Worm (Caenorhabditis elegans) whole organism, early embryonic: ENCODE data around the gene K01A12.2.

Source experiments
- F13C5.2 ChIP-seq: sonication (generic microtip); optimal IDR thresholded peaks from 2 replicates; lab custom pipeline; 2017; ENCODE audit warnings: mild to moderate bottlenecking, missing genetic modification characterization, inconsistent platforms, missing compliant biosample characterization
- aly-1 ChIP-seq: sonication (generic microtip); optimal IDR thresholded peaks from 2 replicates; lab custom pipeline; 2016; ENCODE audit warnings: missing genetic modification characterization, missing compliant biosample characterization
- ama-1 ChIP-seq: fragments of 150-350 bp; optimal IDR thresholded peaks from 2 replicates; lab custom pipeline; 2014
- ceh-13 ChIP-seq: fragments of 200-800 bp; sonication (Bioruptor generic); optimal IDR thresholded peaks from 2 replicates; lab custom pipeline; 2018; ENCODE audit warnings: mild to moderate bottlenecking, missing genetic modification characterization, missing compliant biosample characterization
- hmbx-1 ChIP-seq: sonication (generic microtip); optimal IDR thresholded peaks from 2 replicates; lab custom pipeline; 2016; ENCODE audit warnings: mild to moderate bottlenecking, missing genetic modification characterization, missing compliant biosample characterization
- hnd-1 ChIP-seq: sonication (generic microtip); optimal IDR thresholded peaks from 2 replicates; lab custom pipeline; 2016; ENCODE audit warnings: missing genetic modification characterization, missing compliant biosample characterization
- sea-1 ChIP-seq: fragments of 200-800 bp; sonication (Bioruptor generic); conservative IDR thresholded peaks from 2 replicates; pipeline ENCODE4 v1.3.6; 2022; ENCODE audit warnings: missing genetic modification characterization, missing compliant biosample characterization
- tbx-11 ChIP-seq: fragments of 200-800 bp; sonication (Bioruptor generic); IDR thresholded peaks from 2 replicates; pipeline ENCODE4 v1.3.6; 2022; ENCODE audit warnings: missing genetic modification characterization, missing compliant biosample characterization
- tra-4 ChIP-seq: sonication (generic microtip); optimal IDR thresholded peaks from 2 replicates; lab custom pipeline; 2017; ENCODE audit warnings: missing genetic modification characterization, missing compliant biosample characterization

Gene K01A12.2

ce11 chrX:8662452-8662851, 49.3 kb downstream of the K01A12.2 start:
- TF ChIP-seq tbx-11 (GFP tag; lab: Robert Waterston, UW) (no peak), aly-1 (no peak), sea-1 (no peak), ama-1 (lab: Kevin White, UChicago) (no peak), tra-4 (tag; lab: Kevin White, UChicago) (no peak), hnd-1 (tag; lab: Kevin White, UChicago) (no peak), F13C5.2 (no peak), ceh-13 (GFP tag; lab: Kevin White, UChicago) (no peak), hmbx-1 (tag; lab: Kevin White, UChicago) (no peak)
